Worm (Caenorhabditis elegans): ENCODE measurements around the gene ucr-1.

DNA sequence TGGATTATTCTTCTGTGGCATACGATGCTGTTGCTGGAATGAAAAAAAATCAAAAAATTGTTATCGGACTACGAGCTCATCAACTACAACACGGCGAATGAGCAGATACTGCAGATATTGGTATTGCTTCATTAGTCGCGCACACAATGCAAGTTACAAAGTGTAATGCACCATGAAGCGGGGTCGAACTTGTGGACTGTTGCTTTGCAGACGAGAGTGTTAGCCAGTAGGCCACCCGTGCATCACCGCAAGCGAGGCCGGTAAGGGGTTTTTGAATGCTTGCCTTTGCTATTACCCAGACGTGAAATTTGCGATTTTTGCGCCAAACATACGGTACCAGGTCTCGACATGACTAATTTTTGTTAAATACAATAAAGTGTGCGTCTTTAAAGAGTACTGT, 10.1 kb downstream of the ucr-1 start:
- peak; percentile 47 for TF ChIP-seq ceh-91 (GFP tag; IDR thresholded peaks at IDR 0.05)
- TF ChIP-seq fkh-3 (tag; optimal IDR thresholded peaks at IDR 0.05): peak; percentile 59
- no peak for TF ChIP-seq efl-1 (GFP tag; optimal IDR thresholded peaks at IDR 0.05)
- TF ChIP-seq F22D6.2 (tag; optimal IDR thresholded peaks at IDR 0.05): peak; percentile 64
- TF ChIP-seq ama-1 (optimal IDR thresholded peaks at IDR 0.05): no peak
- peak; percentile 26 to 83 for TF ChIP-seq ama-1 (GFP tag; optimal IDR thresholded peaks at IDR 0.05)
- peak; percentile 71 for TF ChIP-seq ztf-22 (GFP tag; optimal IDR thresholded peaks at IDR 0.05)
- TF ChIP-seq snpc-4 (GFP tag; optimal IDR thresholded peaks at IDR 0.05): peak; percentile 68
- peak; percentile 18 to 71 (median 64) for TF ChIP-seq snpc-4 (tag; optimal IDR thresholded peaks at IDR 0.05)
- no peak for TF ChIP-seq mel-28 (tag; optimal IDR thresholded peaks at IDR 0.05; ENCODE audit: borderline replicate concordance)
- peak; percentile 88 for TF ChIP-seq die-1 (tag; optimal IDR thresholded peaks at IDR 0.05)
- no peak for TF ChIP-seq nfya-1 (tag; optimal IDR thresholded peaks at IDR 0.05; ENCODE audit: borderline replicate concordance, insufficient read depth)
- TF ChIP-seq lin-54 (GFP tag; optimal IDR thresholded peaks at IDR 0.05): peak; percentile 75
- no peak for TF ChIP-seq unc-62 (GFP tag; optimal IDR thresholded peaks at IDR 0.05)
- no peak for TF ChIP-seq Y67H2A.10 (GFP tag; conservative IDR thresholded peaks at IDR 0.05)
